Fruit fly (Drosophila melanogaster): ENCODE results near the gene Oscillin.

Gene Oscillin

DNA sequence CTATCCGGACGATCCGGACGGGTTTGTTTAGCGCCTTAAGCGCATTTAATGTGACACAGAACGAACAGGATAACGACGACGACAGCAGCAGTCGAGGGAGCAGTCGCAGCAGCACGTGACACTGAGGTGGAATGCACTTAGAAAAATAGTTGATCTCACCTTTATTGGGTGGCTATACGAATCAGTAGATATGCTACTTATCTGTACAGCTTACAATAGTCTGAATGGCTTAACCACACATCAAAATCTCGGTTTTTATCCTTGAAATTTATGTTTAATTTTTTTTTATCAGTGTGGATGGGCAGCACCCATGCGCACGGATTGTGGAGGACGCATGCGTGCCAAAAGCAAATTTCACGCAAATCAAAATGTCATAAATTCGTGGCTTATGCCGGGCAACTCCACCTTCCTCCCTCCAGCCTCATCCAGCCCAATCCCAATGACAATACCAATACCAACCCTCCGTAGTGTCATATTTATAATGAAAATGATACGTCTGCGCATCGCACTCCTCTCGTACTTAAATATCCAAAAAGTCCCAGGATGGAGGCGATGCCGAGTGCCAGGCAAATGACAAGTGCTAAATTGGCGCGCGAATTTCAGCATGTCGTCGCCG, 39.0 kb upstream of the Oscillin start:
- TF ChIP-seq D1 (tag; optimal IDR thresholded peaks at IDR 0.05) (no peak), CG9948 (tag; optimal IDR thresholded peaks at IDR 0.05) (peak; percentile 8), CG14655 (GFP tag; optimal IDR thresholded peaks at IDR 0.05) (no peak), CG8159 (tag; optimal IDR thresholded peaks at IDR 0.05) (peak; percentile 36), CG15710 (tag; optimal IDR thresholded peaks at IDR 0.05) (no peak), CG10348 (GFP tag; IDR thresholded peaks at IDR 0.05) (no peak), CG13204 (GFP tag; optimal IDR thresholded peaks at IDR 0.05) (no peak), CG32121 (GFP tag; IDR thresholded peaks at IDR 0.05) (no peak), fd96Ca (GFP tag; IDR thresholded peaks at IDR 0.05) (peak; percentile 29; the same call in 1 of the 3 replicates), CG17806 (tag; optimal IDR thresholded peaks at IDR 0.05) (peak; percentile 2), Ets98B (GFP tag; IDR thresholded peaks at IDR 0.05) (no peak), Snoo (tag; optimal IDR thresholded peaks at IDR 0.05) (peak; percentile 3), EcR (GFP tag; optimal IDR thresholded peaks at IDR 0.05) (no peak), CG34367 (tag; optimal IDR thresholded peaks at IDR 0.05) (peak; percentile 5), gl (tag; optimal IDR thresholded peaks at IDR 0.05) (no peak), CG4496 (GFP tag; IDR thresholded peaks at IDR 0.05) (no peak), Pif1A (GFP tag; optimal IDR thresholded peaks at IDR 0.05) (peak; percentile 54), CG12605 (GFP tag; IDR thresholded peaks at IDR 0.05) (no peak), rn (GFP tag; IDR thresholded peaks at IDR 0.05) (no peak), CG8301 (tag; optimal IDR thresholded peaks at IDR 0.05) (no peak), Pif1B (GFP tag; optimal IDR thresholded peaks at IDR 0.05) (no peak)

DNA sequence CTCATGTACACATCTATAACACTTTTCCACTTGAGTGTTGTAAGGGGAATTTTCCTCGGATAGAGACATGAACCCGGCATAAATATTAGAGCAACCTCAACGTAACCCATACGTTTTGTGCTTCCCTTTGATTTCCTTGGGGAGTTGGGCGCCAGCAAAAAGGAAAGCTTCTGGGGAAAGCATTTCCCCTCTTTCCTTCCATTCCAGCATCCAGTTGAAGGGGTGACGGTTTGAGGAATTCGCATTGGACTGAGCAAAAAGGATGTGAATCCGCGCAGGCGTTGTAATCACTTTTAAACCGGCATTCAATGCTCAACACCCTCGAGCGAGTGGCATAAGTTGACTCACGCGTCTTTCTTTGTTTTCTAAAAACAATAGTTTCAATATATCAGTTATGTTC, 31.9 kb upstream of the Oscillin start:
- TF ChIP-seq Snoo (tag; optimal IDR thresholded peaks at IDR 0.05) = no peak
- no peak for TF ChIP-seq CG13204 (GFP tag; optimal IDR thresholded peaks at IDR 0.05)
- no peak for TF ChIP-seq CG14655 (GFP tag; optimal IDR thresholded peaks at IDR 0.05)
- TF ChIP-seq Pif1B (GFP tag; optimal IDR thresholded peaks at IDR 0.05) = no peak
- TF ChIP-seq CG4496 (GFP tag; IDR thresholded peaks at IDR 0.05) = no peak

DNA sequence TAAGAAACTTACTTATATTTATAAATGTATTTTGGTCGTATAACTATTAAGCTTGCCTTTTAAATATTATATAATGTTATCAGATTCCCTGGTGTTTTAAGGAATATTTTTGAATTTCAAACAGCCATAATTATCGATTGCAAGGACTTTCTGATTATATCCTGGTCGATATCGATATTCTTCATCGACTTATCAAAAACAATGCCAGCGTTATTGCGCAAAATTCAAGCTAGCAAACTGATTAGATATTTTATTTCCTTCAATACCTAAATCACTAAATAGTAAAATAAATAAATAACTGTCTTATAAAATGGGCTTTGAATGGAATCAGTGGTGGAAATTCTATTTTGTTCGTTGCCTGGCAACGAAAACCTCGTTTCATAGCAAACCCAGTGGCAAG, 29.5 kb upstream of the Oscillin start, which contains the start of gene CG14020:
Gene CG14020 (plus strand): TSS at position 345 of the 400 bp plus-strand sequence.
- TF ChIP-seq CG34367 (tag; optimal IDR thresholded peaks at IDR 0.05) (no peak), EcR (GFP tag; optimal IDR thresholded peaks at IDR 0.05) (no peak), rn (GFP tag; IDR thresholded peaks at IDR 0.05) (no peak), CG13204 (GFP tag; optimal IDR thresholded peaks at IDR 0.05) (no peak), CG15710 (tag; optimal IDR thresholded peaks at IDR 0.05) (no peak), CG4496 (GFP tag; IDR thresholded peaks at IDR 0.05) (no peak), CG32121 (GFP tag; IDR thresholded peaks at IDR 0.05) (no peak), CG17806 (tag; optimal IDR thresholded peaks at IDR 0.05) (no peak), CG10348 (GFP tag; IDR thresholded peaks at IDR 0.05) (no peak), CG8159 (tag; optimal IDR thresholded peaks at IDR 0.05) (no peak), CG9948 (tag; optimal IDR thresholded peaks at IDR 0.05) (no peak), Snoo (tag; optimal IDR thresholded peaks at IDR 0.05) (no peak), Pif1A (GFP tag; optimal IDR thresholded peaks at IDR 0.05) (no peak), gl (tag; optimal IDR thresholded peaks at IDR 0.05) (no peak), D1 (tag; optimal IDR thresholded peaks at IDR 0.05) (no peak)

DNA sequence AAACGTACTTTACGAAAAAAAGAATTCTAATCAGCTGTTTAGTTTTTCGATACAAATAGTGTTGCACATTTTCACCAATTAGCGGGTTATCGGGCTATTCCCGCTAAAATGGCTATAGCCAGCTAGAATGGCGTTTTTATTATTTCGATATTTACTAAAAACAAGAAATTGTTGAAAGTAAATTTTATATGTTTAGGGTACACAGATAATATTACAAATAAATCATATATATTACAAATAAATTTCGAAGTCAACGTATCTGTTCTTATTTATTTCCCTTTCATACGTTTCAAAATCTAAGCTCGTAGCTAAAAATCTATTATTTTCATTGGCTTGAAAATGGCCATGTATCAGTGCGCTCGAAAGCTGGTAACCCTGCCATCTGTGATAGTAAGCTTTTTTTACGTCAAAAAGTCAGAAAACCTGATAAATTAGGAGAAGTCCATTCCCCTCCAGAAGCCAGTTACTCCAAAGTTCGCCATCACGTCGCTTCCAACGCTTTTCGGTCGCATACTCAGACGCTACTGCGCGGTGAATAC, 27.0 kb upstream of the Oscillin start, which contains the start of the genes CG7382 and cl:
Gene CG7382 (minus strand): TSS at position 51 of the 539 bp plus-strand sequence.
Gene cl (plus strand): TSS at position 290 of the 539 bp plus-strand sequence.
- TF ChIP-seq CG8159 (tag; optimal IDR thresholded peaks at IDR 0.05) (peak; percentile 56), CG4496 (GFP tag; IDR thresholded peaks at IDR 0.05) (0 out of 3 replicates have a peak, but pooled peaks have one; percentile 34), CG15710 (tag; optimal IDR thresholded peaks at IDR 0.05) (peak; percentile 31), CG32121 (GFP tag; IDR thresholded peaks at IDR 0.05) (no peak), fd96Ca (GFP tag; IDR thresholded peaks at IDR 0.05) (no peak), EcR (GFP tag; optimal IDR thresholded peaks at IDR 0.05) (peak; percentile 75), Pif1B (GFP tag; optimal IDR thresholded peaks at IDR 0.05) (no peak), CG17806 (tag; optimal IDR thresholded peaks at IDR 0.05) (peak; percentile 20), CG9948 (tag; optimal IDR thresholded peaks at IDR 0.05) (peak; percentile 12)

DNA sequence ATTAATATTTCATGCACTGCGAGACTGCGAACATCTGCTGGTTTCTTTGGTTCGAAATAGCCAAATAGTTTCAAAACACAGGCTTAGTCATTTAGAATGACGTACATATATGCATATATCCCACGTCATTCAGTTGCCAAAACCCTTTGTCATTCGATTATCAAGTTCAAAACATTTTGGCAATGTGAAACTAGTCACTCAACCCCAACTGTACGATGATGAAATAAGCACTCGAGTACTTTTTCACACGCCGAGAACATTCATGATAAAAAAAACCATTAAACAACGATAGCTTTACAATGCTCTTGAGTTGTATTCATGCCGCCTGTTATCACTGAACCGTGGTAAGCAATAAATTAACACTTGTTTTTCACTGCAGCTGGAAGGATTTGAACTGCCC, 26.1 kb upstream of the Oscillin start:
- TF ChIP-seq CG8301 (tag; optimal IDR thresholded peaks at IDR 0.05) = no peak
- TF ChIP-seq CG34367 (tag; optimal IDR thresholded peaks at IDR 0.05) = no peak
- no peak for TF ChIP-seq CG32121 (GFP tag; IDR thresholded peaks at IDR 0.05)
- TF ChIP-seq rn (GFP tag; IDR thresholded peaks at IDR 0.05) = no peak
- peak; percentile 51; the same call in 1 of the 3 replicates for TF ChIP-seq fd96Ca (GFP tag; IDR thresholded peaks at IDR 0.05)
- no peak for TF ChIP-seq Snoo (tag; optimal IDR thresholded peaks at IDR 0.05)
- no peak for TF ChIP-seq EcR (GFP tag; optimal IDR thresholded peaks at IDR 0.05)

DNA sequence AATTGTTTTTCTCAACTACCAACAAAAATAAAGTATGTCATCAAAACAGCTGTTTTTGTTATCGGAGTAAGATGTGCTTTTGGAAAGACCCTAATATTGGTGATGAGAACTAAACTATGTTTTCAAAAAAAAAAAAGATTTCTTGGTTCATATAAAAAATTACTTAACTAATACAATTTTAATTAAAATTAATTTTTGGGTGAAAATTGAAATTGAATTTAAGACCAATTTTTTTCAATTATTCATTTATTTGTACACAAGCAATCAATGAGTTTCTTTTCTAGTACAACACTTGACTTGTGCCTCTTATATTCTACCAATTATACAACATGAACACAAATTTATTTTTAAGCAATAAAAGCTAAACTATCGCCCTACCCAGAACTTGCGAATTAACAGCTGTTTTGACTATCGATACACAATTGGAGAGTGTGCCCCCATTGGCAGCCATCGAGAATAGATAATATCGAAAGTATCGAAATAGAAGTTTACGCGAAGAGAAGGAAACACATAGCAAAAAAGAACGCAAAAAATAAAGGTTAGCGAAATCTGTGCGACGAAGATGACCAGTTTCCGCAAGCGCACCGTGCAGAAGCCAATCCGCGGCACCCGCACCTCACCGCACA, 22.9 kb upstream of the Oscillin start, which contains the start of the genes Vps52 and Elp4:
Gene Vps52 (minus strand): TSS at position 51 of the 626 bp plus-strand sequence.
Gene Elp4 (plus strand): TSS at position 292 of the 626 bp plus-strand sequence.
- no peak for TF ChIP-seq CG8301 (tag; optimal IDR thresholded peaks at IDR 0.05)
- no peak for TF ChIP-seq rn (GFP tag; IDR thresholded peaks at IDR 0.05)
- peak; percentile 65 for TF ChIP-seq CG15710 (tag; optimal IDR thresholded peaks at IDR 0.05)
- TF ChIP-seq D1 (tag; optimal IDR thresholded peaks at IDR 0.05) = no peak
- peak; percentile 64 for TF ChIP-seq CG34367 (tag; optimal IDR thresholded peaks at IDR 0.05)
- no peak for TF ChIP-seq fd96Ca (GFP tag; IDR thresholded peaks at IDR 0.05)
- TF ChIP-seq gl (tag; optimal IDR thresholded peaks at IDR 0.05) = no peak
- peak; percentile 72 for TF ChIP-seq CG17806 (tag; optimal IDR thresholded peaks at IDR 0.05)
- 0 out of 2 replicates have a peak, but pooled peaks have one; percentile 23 for TF ChIP-seq CG12605 (GFP tag; IDR thresholded peaks at IDR 0.05)
- TF ChIP-seq CG4496 (GFP tag; IDR thresholded peaks at IDR 0.05) = no peak
- TF ChIP-seq Pif1A (GFP tag; optimal IDR thresholded peaks at IDR 0.05) = no peak
- TF ChIP-seq CG8159 (tag; optimal IDR thresholded peaks at IDR 0.05) = no peak
- peak; percentile 38; the same call in 1 of the 2 replicates for TF ChIP-seq Ets98B (GFP tag; IDR thresholded peaks at IDR 0.05)
- peak; percentile 72 for TF ChIP-seq Snoo (tag; optimal IDR thresholded peaks at IDR 0.05)
- TF ChIP-seq CG14655 (GFP tag; optimal IDR thresholded peaks at IDR 0.05) = no peak
- no peak for TF ChIP-seq EcR (GFP tag; optimal IDR thresholded peaks at IDR 0.05)
- peak; percentile 58; the same call in 1 of the 2 replicates for TF ChIP-seq CG32121 (GFP tag; IDR thresholded peaks at IDR 0.05)
- no peak for TF ChIP-seq CG10348 (GFP tag; IDR thresholded peaks at IDR 0.05)
- TF ChIP-seq CG9948 (tag; optimal IDR thresholded peaks at IDR 0.05) = peak; percentile 72
- no peak for TF ChIP-seq CG13204 (GFP tag; optimal IDR thresholded peaks at IDR 0.05)
- TF ChIP-seq Pif1B (GFP tag; optimal IDR thresholded peaks at IDR 0.05) = no peak

Measured in whole organism, pupa.